Worm (Caenorhabditis elegans): ENCODE measurements around the gene R04D3.3.
A peak's percentile ranks its signal among the peaks of the same experiment; 100 is the strongest.

- TF ChIP-seq ztf-4 (tag; optimal IDR thresholded peaks at IDR 0.05): no peak
- TF ChIP-seq nhr-77 (tag; optimal IDR thresholded peaks at IDR 0.05): no peak
- TF ChIP-seq hlh-17 (GFP tag; optimal IDR thresholded peaks at IDR 0.05; ENCODE audit: borderline replicate concordance): no peak
- TF ChIP-seq ama-1 (optimal IDR thresholded peaks at IDR 0.05): no peak
- no peak for TF ChIP-seq nhr-11 (tag; optimal IDR thresholded peaks at IDR 0.05)
- no peak for TF ChIP-seq unc-62 (GFP tag; optimal IDR thresholded peaks at IDR 0.05)
- TF ChIP-seq nhr-76 (tag; optimal IDR thresholded peaks at IDR 0.05): no peak
- TF ChIP-seq zag-1 (tag; optimal IDR thresholded peaks at IDR 0.05): no peak
- TF ChIP-seq lsy-2 (tag; optimal IDR thresholded peaks at IDR 0.05): peak in 1 of 2 experiments; percentile 50
Observed at ce11 chrX:13337000-13337399, 46.6 kb upstream of the R04D3.3 start.
